Worm (Caenorhabditis elegans) whole organism, L4/young adult: ENCODE data around the gene ncx-10.

Source experiments
- W03F9.2 ChIP-seq: fragments of 150-350 bp; optimal IDR thresholded peaks from 2 replicates; lab custom pipeline; 2014; ENCODE audit warnings: missing biosample characterization, missing genetic modification characterization
- dao-5 ChIP-seq: sonication (generic microtip); optimal IDR thresholded peaks from 2 replicates; lab custom pipeline; 2016; ENCODE audit warnings: missing genotype, missing genetic modification characterization, moderate library complexity, missing compliant biosample characterization
- him-1 ChIP-seq: sonication (generic microtip); optimal IDR thresholded peaks from 2 replicates; lab custom pipeline; 2016; ENCODE audit warnings: missing genotype, missing genetic modification reagents, missing genetic modification characterization, missing compliant biosample characterization

ncx-10 gene

ce11 chrV:7932998-7933397 is at the start of gene ncx-10:
ncx-10 (minus strand) TSS chrV:7933098.
- TF ChIP-seq W03F9.2 (no peak), dao-5 (tag; lab: Kevin White, UChicago) (no peak), him-1 (tag; lab: Kevin White, UChicago) (no peak)

- no peak for TF ChIP-seq him-1 (tag; lab: Kevin White, UChicago)
- TF ChIP-seq dao-5 (tag; lab: Kevin White, UChicago), result no peak
- no peak for TF ChIP-seq W03F9.2
Measured at ce11 chrV:7980993-7981595, 48.2 kb upstream of the ncx-10 start, which contains the start of gene F26D11.1. F26D11.1 (plus strand) TSS chrV:7981545.

ce11 chrV:7980370-7980987 is 47.6 kb upstream of the ncx-10 start:
- TF ChIP-seq him-1 (tag; lab: Kevin White, UChicago) (peak; percentile 14), dao-5 (tag; lab: Kevin White, UChicago) (no peak)

ce11 chrV:7978798-7979197 is 45.9 kb upstream of the ncx-10 start:
- no peak for TF ChIP-seq dao-5 (tag; lab: Kevin White, UChicago)
- TF ChIP-seq W03F9.2, result no peak
- TF ChIP-seq him-1 (tag; lab: Kevin White, UChicago), result no peak

ce11 chrV:7977701-7978461 is 45.0 kb upstream of the ncx-10 start, which contains the start of gene let-413:
let-413 (minus strand) TSS chrV:7977776.
- TF ChIP-seq him-1 (tag; lab: Kevin White, UChicago), result no peak
- no peak for TF ChIP-seq W03F9.2
- no peak for TF ChIP-seq dao-5 (tag; lab: Kevin White, UChicago)

ce11 chrV:7971376-7971775 is 38.5 kb upstream of the ncx-10 start:
- no peak for TF ChIP-seq him-1 (tag; lab: Kevin White, UChicago)
- TF ChIP-seq dao-5 (tag; lab: Kevin White, UChicago), result no peak
- TF ChIP-seq W03F9.2, result no peak

ce11 chrV:7970519-7970918 is 37.6 kb upstream of the ncx-10 start:
- no peak for TF ChIP-seq W03F9.2
- no peak for TF ChIP-seq him-1 (tag; lab: Kevin White, UChicago)
- no peak for TF ChIP-seq dao-5 (tag; lab: Kevin White, UChicago)

ce11 chrV:7969107-7969506 is 36.2 kb upstream of the ncx-10 start, which contains the start of gene che-7:
che-7 (minus strand) TSS chrV:7969207.
- TF ChIP-seq him-1 (tag; lab: Kevin White, UChicago) (no peak), W03F9.2 (no peak)

- TF ChIP-seq W03F9.2 (no peak), dao-5 (tag; lab: Kevin White, UChicago) (no peak), him-1 (tag; lab: Kevin White, UChicago) (no peak)
Measured at ce11 chrV:7964429-7964828, 31.5 kb upstream of the ncx-10 start.

- TF ChIP-seq dao-5 (tag; lab: Kevin White, UChicago) (no peak), W03F9.2 (no peak), him-1 (tag; lab: Kevin White, UChicago) (no peak)
Measured at ce11 chrV:7958740-7959320, 25.9 kb upstream of the ncx-10 start, which contains the start of the genes clec-217 and F26D11.2. clec-217 (minus strand) TSS chrV:7958840. F26D11.2 (plus strand) TSS chrV:7959270.

- TF ChIP-seq him-1 (tag; lab: Kevin White, UChicago), result no peak
- no peak for TF ChIP-seq dao-5 (tag; lab: Kevin White, UChicago)
- no peak for TF ChIP-seq W03F9.2
Measured at ce11 chrV:7956218-7956617, 23.3 kb upstream of the ncx-10 start, which contains the start of gene pals-34. pals-34 (minus strand) TSS chrV:7956497.

- TF ChIP-seq him-1 (tag; lab: Kevin White, UChicago), result no peak
- TF ChIP-seq dao-5 (tag; lab: Kevin White, UChicago), result no peak
- peak; percentile 5 for TF ChIP-seq W03F9.2
Measured at ce11 chrV:7955168-7955567, 22.3 kb upstream of the ncx-10 start, which contains the start of gene F26D11.12. F26D11.12 (minus strand) TSS chrV:7955312.

ce11 chrV:7954552-7954951 is 21.7 kb upstream of the ncx-10 start, which contains the start of gene F26D11.13:
F26D11.13 (minus strand) TSS chrV:7954652.
- no peak for TF ChIP-seq him-1 (tag; lab: Kevin White, UChicago)
- no peak for TF ChIP-seq W03F9.2
- no peak for TF ChIP-seq dao-5 (tag; lab: Kevin White, UChicago)
